Fruit fly (Drosophila melanogaster) whole organism, prepupa: Measurements from ENCODE around the gene wit.

ENCODE experiments used
- CG10669 ChIP-seq: fragments of 200-800 bp; sonication (Bioruptor generic); optimal IDR thresholded peaks from 3 replicates; lab custom pipeline; 2018; ENCODE audit warnings: missing biosample characterization, mild to moderate bottlenecking, missing genetic modification characterization, moderate library complexity
- CG11902 ChIP-seq: fragments of 200-800 bp; sonication (Bioruptor generic); optimal IDR thresholded peaks from 3 replicates; lab custom pipeline; 2016; ENCODE audit warnings: missing biosample characterization, missing genetic modification characterization
- CG15336 ChIP-seq: fragments of 200-800 bp; sonication (Bioruptor generic); IDR thresholded peaks from 2 replicates; pipeline ENCODE4 v1.3.6; 2022; ENCODE audit warnings: missing biosample characterization, missing genetic modification characterization
- CG1621 ChIP-seq: fragments of 200-800 bp; sonication (Bioruptor generic); optimal IDR thresholded peaks from 3 replicates; lab custom pipeline; 2018; ENCODE audit warnings: missing biosample characterization, mild to moderate bottlenecking, missing genetic modification characterization
- CG16779 ChIP-seq: fragments of 200-800 bp; sonication (Bioruptor generic); optimal IDR thresholded peaks from 3 replicates; lab custom pipeline; 2017; ENCODE audit warnings: missing biosample characterization, mild to moderate bottlenecking, missing genetic modification characterization
- CG6163 ChIP-seq: fragments of 200-800 bp; sonication (Bioruptor generic); IDR thresholded peaks from 3 replicates; pipeline ENCODE4 v1.3.6; 2022; ENCODE audit warnings: missing biosample characterization, missing genetic modification characterization
- CG6276 ChIP-seq: fragments of 200-800 bp; sonication (Bioruptor generic); optimal IDR thresholded peaks from 2 replicates; lab custom pipeline; 2017; ENCODE audit warnings: missing biosample characterization, mild to moderate bottlenecking, missing genetic modification characterization
- CG6808 ChIP-seq: fragments of 200-800 bp; sonication (Bioruptor generic); optimal IDR thresholded peaks from 3 replicates; lab custom pipeline; 2017; ENCODE audit warnings: missing biosample characterization, missing genetic modification characterization, mild to moderate bottlenecking, moderate library complexity, missing genetic modification reagents
- CG8119 ChIP-seq: fragments of 200-800 bp; sonication (Bioruptor generic); IDR thresholded peaks from 3 replicates; pipeline ENCODE4 v1.3.6; 2022; ENCODE audit warnings: missing biosample characterization, missing genetic modification characterization
- CG8632 ChIP-seq: fragments of 200-800 bp; sonication (Bioruptor generic); optimal IDR thresholded peaks from 3 replicates; lab custom pipeline; 2016; ENCODE audit warnings: missing biosample characterization, missing genetic modification characterization
- Eip75B ChIP-seq: fragments of 200-800 bp; sonication (Bioruptor generic); optimal IDR thresholded peaks from 3 replicates; lab custom pipeline; 2016; ENCODE audit warnings: missing biosample characterization, missing genetic modification characterization
- Ets21C ChIP-seq: fragments of 200-800 bp; sonication (Bioruptor generic); optimal IDR thresholded peaks from 3 replicates; lab custom pipeline; 2016; ENCODE audit warnings: missing biosample characterization, missing genetic modification characterization
- Gug ChIP-seq: fragments of 200-800 bp; sonication (Bioruptor generic); IDR thresholded peaks from 2 replicates; pipeline ENCODE4 v1.3.6; 2022; ENCODE audit warnings: missing biosample characterization, missing genetic modification characterization
- Hr4 ChIP-seq: fragments of 200-800 bp; sonication (Bioruptor generic); optimal IDR thresholded peaks from 3 replicates; lab custom pipeline; 2016; ENCODE audit warnings: missing biosample characterization, missing genetic modification characterization
- Lpt ChIP-seq: fragments of 200-800 bp; sonication (Bioruptor generic); optimal IDR thresholded peaks from 3 replicates; lab custom pipeline; 2016; ENCODE audit warnings: missing biosample characterization, missing genetic modification characterization
- Met ChIP-seq: fragments of 200-800 bp; sonication (Bioruptor generic); optimal IDR thresholded peaks from 3 replicates; lab custom pipeline; 2016; ENCODE audit warnings: missing biosample characterization, missing genetic modification characterization
- OdsH ChIP-seq: fragments of 200-800 bp; sonication (Bioruptor generic); optimal IDR thresholded peaks from 3 replicates; lab custom pipeline; 2016; ENCODE audit warnings: missing biosample characterization, missing genetic modification characterization
- Smox ChIP-seq: fragments of 200-800 bp; sonication (Bioruptor generic); optimal IDR thresholded peaks from 3 replicates; lab custom pipeline; 2016; ENCODE audit warnings: missing biosample characterization, missing genetic modification characterization
- Sox102F ChIP-seq: fragments of 200-800 bp; sonication (Bioruptor generic); optimal IDR thresholded peaks from 2 replicates; lab custom pipeline; 2016; ENCODE audit warnings: missing biosample characterization, mild to moderate bottlenecking, missing genetic modification characterization
- Sox15 ChIP-seq: fragments of 200-800 bp; sonication (Bioruptor generic); optimal IDR thresholded peaks from 3 replicates; lab custom pipeline; 2016; ENCODE audit warnings: missing biosample characterization, missing genetic modification characterization
- achi ChIP-seq: fragments of 200-800 bp; sonication (Bioruptor generic); optimal IDR thresholded peaks from 3 replicates; lab custom pipeline; 2016; ENCODE audit warnings: missing biosample characterization, missing genetic modification characterization
- acj6 ChIP-seq: fragments of 200-800 bp; sonication (Bioruptor generic); optimal IDR thresholded peaks from 3 replicates; lab custom pipeline; 2016; ENCODE audit warnings: missing biosample characterization, missing genetic modification characterization
- dac ChIP-seq: fragments of 200-800 bp; sonication (Bioruptor generic); optimal IDR thresholded peaks from 2 replicates; lab custom pipeline; 2017; ENCODE audit warnings: missing biosample characterization, mild to moderate bottlenecking, missing genetic modification characterization
- dsx ChIP-seq: fragments of 200-800 bp; optimal IDR thresholded peaks from 3 replicates; lab custom pipeline; 2019; ENCODE audit warnings: missing biosample characterization, mild to moderate bottlenecking, missing genetic modification characterization, moderate library complexity; ENCODE audit not compliant: poor library complexity, severe bottlenecking
- eg ChIP-seq: fragments of 200-800 bp; sonication (Bioruptor generic); IDR thresholded peaks from 3 replicates; pipeline ENCODE4 v1.3.6; 2022; ENCODE audit warnings: missing biosample characterization, missing genetic modification characterization
- fd59A ChIP-seq: fragments of 200-800 bp; sonication (Bioruptor generic); optimal IDR thresholded peaks from 2 replicates; lab custom pipeline; 2017; ENCODE audit warnings: missing biosample characterization, mild to moderate bottlenecking, missing genetic modification characterization, missing genetic modification reagents
- fkh ChIP-seq: fragments of 200-800 bp; sonication (Bioruptor generic); optimal IDR thresholded peaks from 3 replicates; lab custom pipeline; 2017; ENCODE audit warnings: missing biosample characterization, mild to moderate bottlenecking, missing genetic modification characterization, moderate library complexity
- lz ChIP-seq: fragments of 200-800 bp; sonication (Bioruptor generic); optimal IDR thresholded peaks from 3 replicates; lab custom pipeline; 2016; ENCODE audit warnings: missing biosample characterization, missing genetic modification characterization
- net ChIP-seq: fragments of 200-800 bp; sonication (Bioruptor generic); optimal IDR thresholded peaks from 3 replicates; lab custom pipeline; 2016; ENCODE audit warnings: missing biosample characterization, missing genetic modification characterization
- salr ChIP-seq, 2 experiments: fragments of 200-800 bp; sonication (Bioruptor generic); optimal IDR thresholded peaks; 3 replicates each; lab custom pipeline; 2016 to 2018; ENCODE audit warnings: missing biosample characterization in 2 of 2, missing genetic modification characterization in 2 of 2, mild to moderate bottlenecking in 1 of 2
- spab ChIP-seq: fragments of 200-800 bp; sonication (Bioruptor generic); optimal IDR thresholded peaks from 2 replicates; lab custom pipeline; 2017; ENCODE audit warnings: missing biosample characterization, mild to moderate bottlenecking, missing genetic modification characterization, missing genetic modification reagents
- ss ChIP-seq, 2 experiments: fragments of 200-800 bp; sonication (Bioruptor generic); optimal IDR thresholded peaks; 2 replicates in 1 of 2; 3 replicates in 1 of 2; lab custom pipeline; 2017 to 2018; ENCODE audit warnings: mild to moderate bottlenecking in 2 of 2, missing biosample characterization in 2 of 2, missing genetic modification characterization in 2 of 2, moderate library complexity in 1 of 2
- svp ChIP-seq: fragments of 200-800 bp; sonication (Bioruptor generic); peaks from one replicate; lab custom pipeline; 2016; ENCODE audit warnings: missing biosample characterization, missing genetic modification characterization
- topi ChIP-seq: fragments of 200-800 bp; sonication (Bioruptor generic); optimal IDR thresholded peaks from 3 replicates; lab custom pipeline; 2016; ENCODE audit warnings: missing biosample characterization, missing genetic modification characterization
- vri ChIP-seq: fragments of 200-800 bp; sonication (Bioruptor generic); optimal IDR thresholded peaks from 3 replicates; lab custom pipeline; 2016; ENCODE audit warnings: missing biosample characterization, mild to moderate bottlenecking, missing genetic modification characterization

Gene wit

DNA sequence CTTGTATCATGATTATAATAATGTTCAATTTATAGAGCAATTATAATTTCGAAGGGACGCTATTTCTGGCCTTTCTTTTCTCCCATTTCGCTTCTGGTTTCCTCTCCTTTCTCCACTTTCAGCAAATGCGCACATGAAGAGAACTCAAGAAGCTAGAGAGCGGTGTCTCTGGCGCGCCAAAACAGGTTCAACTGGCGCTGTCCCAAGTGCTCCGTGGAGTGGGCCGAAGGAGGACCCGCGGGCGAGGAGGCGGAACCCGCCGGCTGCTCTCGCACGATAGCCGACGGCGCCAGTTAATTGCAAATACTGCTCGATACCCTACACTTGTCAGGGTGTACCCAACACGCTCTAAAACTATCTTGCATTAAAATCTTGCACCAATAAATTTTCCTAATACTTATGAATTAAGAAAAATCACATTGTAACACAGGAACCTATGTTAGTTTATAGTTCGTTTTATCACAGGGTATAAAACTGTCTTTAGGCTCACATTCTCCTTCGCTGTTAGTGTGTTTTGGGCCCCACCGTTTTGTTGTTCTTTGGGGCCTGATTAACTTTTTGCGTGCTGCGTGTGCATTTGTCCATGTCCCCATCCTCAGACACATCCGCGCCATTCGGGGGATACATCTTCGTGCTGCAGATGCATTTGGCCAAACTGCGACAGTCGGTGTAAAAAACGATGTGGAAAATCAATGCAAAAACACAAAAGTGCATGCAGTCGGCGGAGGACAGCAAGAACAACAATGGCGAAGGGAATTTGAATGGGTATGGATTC is 1.1 kb downstream of the wit start (continued):
- peak; percentile 96 for TF ChIP-seq spab
- TF ChIP-seq Gug (GFP tag; lab: Robert Waterston, UW): peak; percentile 99
- TF ChIP-seq lz (GFP tag; lab: Kevin White, UChicago): peak; percentile 99
- TF ChIP-seq Met (GFP tag; lab: Kevin White, UChicago): peak; percentile 98
- peak; percentile 99 for TF ChIP-seq net
- TF ChIP-seq CG8119: peak; percentile 98
- TF ChIP-seq dsx: peak; percentile 94
- peak; percentile 99 for TF ChIP-seq OdsH
- peak; percentile 98 for TF ChIP-seq Smox (GFP tag; lab: Kevin White, UChicago)
- peak; percentile 98 for TF ChIP-seq salr (GFP tag; optimal IDR thresholded peaks at IDR 0.05; lab: Kevin White, UChicago)
- peak; percentile 99 for TF ChIP-seq acj6 (GFP tag; lab: Kevin White, UChicago)
- TF ChIP-seq CG11902 (GFP tag; lab: Kevin White, UChicago): peak; percentile 99
- TF ChIP-seq achi (GFP tag; lab: Kevin White, UChicago): peak; percentile 98
- peak; percentile 98 for TF ChIP-seq fd59A (GFP tag; lab: Kevin White, UChicago)
- peak; percentile 95 to 98 for TF ChIP-seq ss (GFP tag; optimal IDR thresholded peaks at IDR 0.05; lab: Kevin White, UChicago)
- TF ChIP-seq CG1621 (tag; lab: Kevin White, UChicago): peak; percentile 97
- TF ChIP-seq topi: peak; percentile 97
- TF ChIP-seq Eip75B (GFP tag; lab: Kevin White, UChicago): peak; percentile 98

- TF ChIP-seq ss (GFP tag; optimal IDR thresholded peaks at IDR 0.05; lab: Kevin White, UChicago) (no peak), vri (GFP tag; lab: Kevin White, UChicago) (peak; percentile 27)
Measured at dm6 chr3L:4069069-4069468, 2.4 kb downstream of the wit start, which contains the start of gene CG32259. Gene CG32259, plus strand, starts transcription at chr3L:4069369.

DNA sequence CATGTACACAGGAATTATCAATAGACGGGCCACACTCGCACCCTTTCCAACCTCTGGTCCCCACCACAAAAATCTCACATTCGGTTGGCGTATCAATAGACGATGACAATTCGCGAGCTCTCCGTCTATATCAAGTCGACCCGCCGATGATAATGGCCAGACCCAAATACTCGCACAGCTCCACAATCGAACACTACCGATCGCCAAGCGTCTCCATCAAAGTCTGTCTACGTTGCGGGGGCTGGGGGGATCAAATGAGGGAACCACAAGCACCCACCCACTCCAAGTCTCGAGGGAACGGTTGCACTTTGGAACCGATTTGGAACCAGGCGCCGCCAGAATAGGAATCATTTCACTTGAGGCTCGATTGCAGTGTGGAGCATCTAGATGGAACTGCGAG is 3.1 kb downstream of the wit start:
- TF ChIP-seq svp (GFP tag; lab: Kevin White, UChicago) (peak; percentile 83), CG6276 (GFP tag; lab: Kevin White, UChicago) (peak; percentile 70), eg (GFP tag; lab: Robert Waterston, UW) (peak; percentile 57; the same call in 2 of the 3 replicates), spab (no peak), CG1621 (tag; lab: Kevin White, UChicago) (no peak), CG10669 (no peak), CG6163 (GFP tag; lab: Robert Waterston, UW) (0 out of 3 replicates have a peak, but pooled peaks have one; percentile 16), CG15336 (GFP tag; lab: Robert Waterston, UW) (peak; percentile 44; the same call in 1 of the 2 replicates), Sox102F (GFP tag; lab: Kevin White, UChicago) (no peak), Sox15 (no peak), CG8119 (0 out of 3 replicates have a peak, but pooled peaks have one; percentile 33), CG16779 (peak; percentile 50), Ets21C (GFP tag; lab: Kevin White, UChicago) (no peak), Lpt (GFP tag; lab: Kevin White, UChicago) (peak; percentile 33), dac (GFP tag; lab: Kevin White, UChicago) (peak; percentile 6), fkh (GFP tag; lab: Kevin White, UChicago) (no peak)

DNA sequence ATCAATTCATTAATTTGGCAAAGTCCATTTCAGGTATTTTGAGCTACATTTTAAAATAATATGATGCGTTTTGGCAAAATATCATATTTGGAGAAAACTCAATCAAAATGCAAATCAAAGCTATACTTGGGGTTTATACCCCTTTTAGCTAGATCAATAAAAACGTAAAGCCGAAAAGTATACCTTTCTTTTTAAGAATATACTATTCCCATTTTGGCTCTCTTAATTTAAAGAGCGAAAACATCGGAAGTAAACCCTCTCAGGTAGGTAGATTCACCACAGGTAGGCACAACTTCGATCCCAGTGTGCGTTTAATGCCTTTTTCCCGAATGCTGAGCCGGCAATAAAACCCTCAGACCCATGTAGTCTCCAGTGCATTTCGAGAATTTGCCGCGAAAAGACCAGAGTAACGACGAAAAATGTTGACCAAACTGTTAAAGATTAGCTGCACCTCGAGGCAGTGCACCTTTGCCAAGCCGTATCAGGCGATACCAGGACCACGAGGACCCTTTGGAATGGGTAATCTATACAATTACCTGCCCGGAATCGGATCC is 9.5 kb downstream of the wit start, which contains the start of gene dib:
TSS of gene dib (plus strand) at position 372 of the 554 bp plus-strand sequence.
- no peak for TF ChIP-seq CG6808 (GFP tag; lab: Kevin White, UChicago)
- TF ChIP-seq CG8632 (GFP tag; lab: Kevin White, UChicago): no peak
- TF ChIP-seq Hr4 (GFP tag; lab: Kevin White, UChicago): no peak
- TF ChIP-seq CG10669: no peak
